Worm (Caenorhabditis elegans) whole organism, L1 larva: Measurements from ENCODE around the gene F11D5.6.

ENCODE experiments used
- C04F5.9 ChIP-seq: sonication (generic microtip); optimal IDR thresholded peaks from 2 replicates; lab custom pipeline; 2016; ENCODE audit warnings: missing genetic modification characterization, missing compliant biosample characterization
- C16A3.4 ChIP-seq: fragments of 150-350 bp; optimal IDR thresholded peaks from 2 replicates; lab custom pipeline; 2014; ENCODE audit warnings: missing biosample characterization, missing genetic modification characterization
- Y116A8C.19 ChIP-seq: sonication (generic microtip); optimal IDR thresholded peaks from 2 replicates; lab custom pipeline; 2016; ENCODE audit warnings: missing compliant biosample characterization, missing genetic modification characterization, borderline replicate concordance
- aha-1 ChIP-seq: fragments of 150-350 bp; optimal IDR thresholded peaks from 2 replicates; lab custom pipeline; 2014; ENCODE audit warnings: missing biosample characterization, missing genetic modification characterization
- ama-1 ChIP-seq: fragments of 150-350 bp; optimal IDR thresholded peaks from 2 replicates; lab custom pipeline; 2014
- ceh-8 ChIP-seq: fragments of 200-800 bp; sonication (Bioruptor generic); optimal IDR thresholded peaks from 2 replicates; lab custom pipeline; 2018; ENCODE audit warnings: mild to moderate bottlenecking, missing genetic modification characterization, moderate library complexity, missing compliant biosample characterization
- ceh-82 ChIP-seq, 3 experiments: fragments of 150-350 bp in 1 of 3; sonication (generic microtip) in 2 of 3; optimal IDR thresholded peaks; 2 replicates each; lab custom pipeline; 2014 to 2017; ENCODE audit warnings: missing biosample characterization in 3 of 3, missing genetic modification characterization in 3 of 3
- ceh-88 ChIP-seq: fragments of 200-800 bp; sonication (Bioruptor generic); IDR thresholded peaks from 2 replicates; pipeline ENCODE4 v1.3.6; 2022; ENCODE audit warnings: missing genetic modification characterization, missing compliant biosample characterization
- ces-1 ChIP-seq: fragments of 150-350 bp; optimal IDR thresholded peaks from 2 replicates; lab custom pipeline; 2014; ENCODE audit warnings: missing biosample characterization, missing genetic modification reagents, missing genetic modification characterization
- dpl-1 ChIP-seq, 3 experiments: fragments of 150-350 bp in 2 of 3; sonication (generic microtip) in 1 of 3; optimal IDR thresholded peaks; 2 replicates each; lab custom pipeline; 2014 to 2017; ENCODE audit warnings: missing biosample characterization in 3 of 3, missing genetic modification characterization in 3 of 3, missing genetic modification reagents in 3 of 3
- efl-3 ChIP-seq: fragments of 200-800 bp; sonication (Bioruptor generic); optimal IDR thresholded peaks from 2 replicates; lab custom pipeline; 2018; ENCODE audit warnings: mild to moderate bottlenecking, missing genetic modification characterization, missing compliant biosample characterization
- elt-2 ChIP-seq: sonication (generic microtip); optimal IDR thresholded peaks from 2 replicates; lab custom pipeline; 2016; ENCODE audit warnings: missing genetic modification characterization, mild to moderate bottlenecking, inconsistent platforms, missing compliant biosample characterization, missing genetic modification reagents
- elt-3 ChIP-seq, 6 experiments: fragments of 150-350 bp in 1 of 6; sonication (generic microtip); optimal IDR thresholded peaks; 2 replicates each; lab custom pipeline; 2017 to 2018; ENCODE audit warnings: missing biosample characterization in 6 of 6, missing genetic modification characterization in 6 of 6, inconsistent platforms in 1 of 6
- ets-5 ChIP-seq: fragments of 200-800 bp; sonication (Bioruptor generic); IDR thresholded peaks from 2 replicates; pipeline ENCODE4 v1.3.6; 2022; ENCODE audit warnings: missing genetic modification characterization, missing compliant biosample characterization
- fkh-4 ChIP-seq: sonication (generic microtip); optimal IDR thresholded peaks from 2 replicates; lab custom pipeline; 2016; ENCODE audit warnings: missing compliant biosample characterization, missing genetic modification characterization, borderline replicate concordance
- grh-1 ChIP-seq: fragments of 200-800 bp; sonication (Bioruptor generic); IDR thresholded peaks from 2 replicates; pipeline ENCODE4 v1.3.6; 2022; ENCODE audit warnings: missing genetic modification reagents, missing genetic modification characterization, missing compliant biosample characterization
- irx-1 ChIP-seq: sonication (generic microtip); optimal IDR thresholded peaks from 2 replicates; lab custom pipeline; 2016; ENCODE audit warnings: missing genetic modification characterization, missing compliant biosample characterization
- isw-1 ChIP-seq: fragments of 200-800 bp; sonication (Bioruptor generic); IDR thresholded peaks from 2 replicates; pipeline ENCODE4 v1.3.6; 2022; ENCODE audit warnings: missing genetic modification characterization, missing compliant biosample characterization
- lin-13 ChIP-seq: fragments of 150-350 bp; optimal IDR thresholded peaks from 2 replicates; lab custom pipeline; 2014; ENCODE audit warnings: missing biosample characterization, missing genetic modification reagents, missing genetic modification characterization
- lin-14 ChIP-seq: fragments of 200-800 bp; sonication (Bioruptor generic); optimal IDR thresholded peaks from 2 replicates; lab custom pipeline; 2018; ENCODE audit warnings: mild to moderate bottlenecking, missing genetic modification characterization, moderate library complexity, missing compliant biosample characterization
- lin-35 ChIP-seq, 2 experiments: fragments of 150-350 bp; optimal IDR thresholded peaks; 2 replicates each; lab custom pipeline; 2014; ENCODE audit warnings: missing biosample characterization in 2 of 2, missing genetic modification characterization in 2 of 2, missing genetic modification reagents in 2 of 2
- lin-39 ChIP-seq: fragments of 150-350 bp; optimal IDR thresholded peaks from 2 replicates; lab custom pipeline; 2014; ENCODE audit warnings: missing biosample characterization, missing genetic modification reagents, missing genetic modification characterization
- lir-3 ChIP-seq: sonication (generic microtip); optimal IDR thresholded peaks from 2 replicates; lab custom pipeline; 2016; ENCODE audit warnings: mild to moderate bottlenecking, missing genetic modification characterization, moderate library complexity, missing compliant biosample characterization; ENCODE audit not compliant: poor library complexity
- mdl-1 ChIP-seq, 2 experiments: fragments of 150-350 bp; optimal IDR thresholded peaks; 2 replicates each; lab custom pipeline; 2014 to 2017; ENCODE audit warnings: missing biosample characterization in 2 of 2, missing genetic modification characterization in 2 of 2, inconsistent platforms in 1 of 2
- mef-2 ChIP-seq: fragments of 150-350 bp; optimal IDR thresholded peaks from 2 replicates; lab custom pipeline; 2014; ENCODE audit warnings: missing biosample characterization, missing genetic modification characterization
- nhr-11 ChIP-seq: fragments of 150-350 bp; optimal IDR thresholded peaks from 2 replicates; lab custom pipeline; 2014; ENCODE audit warnings: missing biosample characterization, missing genetic modification characterization
- nhr-12 ChIP-seq: sonication (generic microtip); optimal IDR thresholded peaks from 2 replicates; lab custom pipeline; 2017; ENCODE audit warnings: missing biosample characterization, missing genetic modification characterization
- nhr-20 ChIP-seq: sonication (generic microtip); optimal IDR thresholded peaks from 2 replicates; lab custom pipeline; 2016; ENCODE audit warnings: mild to moderate bottlenecking, missing genetic modification characterization, missing compliant biosample characterization
- nhr-237 ChIP-seq: fragments of 150-350 bp; optimal IDR thresholded peaks from 2 replicates; lab custom pipeline; 2014; ENCODE audit warnings: missing biosample characterization, missing genetic modification characterization
- nhr-28 ChIP-seq: fragments of 150-350 bp; optimal IDR thresholded peaks from 2 replicates; lab custom pipeline; 2014; ENCODE audit warnings: missing biosample characterization, missing genetic modification characterization
- nhr-47 ChIP-seq: sonication (generic microtip); optimal IDR thresholded peaks from 2 replicates; lab custom pipeline; 2016; ENCODE audit warnings: mild to moderate bottlenecking, missing genetic modification characterization, moderate library complexity, missing compliant biosample characterization
- nhr-76 ChIP-seq: sonication (generic microtip); optimal IDR thresholded peaks from 2 replicates; lab custom pipeline; 2017; ENCODE audit warnings: missing biosample characterization, missing genetic modification characterization
- nhr-77 ChIP-seq: fragments of 150-350 bp; optimal IDR thresholded peaks from 2 replicates; lab custom pipeline; 2014; ENCODE audit warnings: missing biosample characterization, missing genetic modification characterization
- nhr-90 ChIP-seq: sonication (generic microtip); optimal IDR thresholded peaks from 2 replicates; lab custom pipeline; 2016; ENCODE audit warnings: mild to moderate bottlenecking, missing genetic modification characterization, missing compliant biosample characterization; ENCODE audit not compliant: poor library complexity
- pag-3 ChIP-seq: sonication (generic microtip); optimal IDR thresholded peaks from 2 replicates; lab custom pipeline; 2017; ENCODE audit warnings: missing genetic modification characterization, mild to moderate bottlenecking, missing compliant biosample characterization, antibody characterized with exemption, borderline replicate concordance; ENCODE audit not compliant: insufficient read depth
- skn-1 ChIP-seq: fragments of 150-350 bp; optimal IDR thresholded peaks from 2 replicates; lab custom pipeline; 2014; ENCODE audit warnings: missing biosample characterization, missing genetic modification characterization
- swsn-7 ChIP-seq: sonication (generic microtip); optimal IDR thresholded peaks from 2 replicates; lab custom pipeline; 2016; ENCODE audit warnings: missing genetic modification characterization, missing compliant biosample characterization
- unc-130 ChIP-seq: fragments of 150-350 bp; optimal IDR thresholded peaks from 2 replicates; lab custom pipeline; 2017; ENCODE audit warnings: missing biosample characterization, missing genetic modification characterization, inconsistent platforms
- unc-86 ChIP-seq: sonication (generic microtip); optimal IDR thresholded peaks from 2 replicates; lab custom pipeline; 2016; ENCODE audit warnings: missing genetic modification characterization, missing compliant biosample characterization
- xbp-1 ChIP-seq: sonication (generic microtip); optimal IDR thresholded peaks from 2 replicates; lab custom pipeline; 2016; ENCODE audit warnings: missing genetic modification characterization, missing compliant biosample characterization

F11D5.6 gene

ce11 chrX:3297812-3298211, 28.3 kb downstream of the F11D5.6 start:
- peak; percentile 87 for TF ChIP-seq elt-2 (tag; lab: Kevin White, UChicago)
- TF ChIP-seq lin-13, result no peak
- peak; percentile 29 for TF ChIP-seq nhr-20 (tag; lab: Kevin White, UChicago)

- TF ChIP-seq isw-1 (no peak), xbp-1 (tag; lab: Kevin White, UChicago) (no peak), ceh-88 (no peak), nhr-77 (no peak), C04F5.9 (no peak), swsn-7 (tag; lab: Kevin White, UChicago) (no peak), nhr-76 (tag; lab: Kevin White, UChicago) (no peak), skn-1 (no peak), ets-5 (GFP tag; lab: Robert Waterston, UW) (no peak), nhr-11 (tag; lab: Kevin White, UChicago) (no peak), lin-39 (tag; lab: Kevin White, UChicago) (no peak), lir-3 (tag; lab: Kevin White, UChicago) (no peak), ceh-82 (tag; optimal IDR thresholded peaks at IDR 0.05; lab: Kevin White, UChicago) (no peak), nhr-12 (tag; lab: Kevin White, UChicago) (no peak), irx-1 (tag; lab: Kevin White, UChicago) (no peak), ces-1 (GFP tag; lab: Kevin White, UChicago) (no peak), dpl-1 (GFP tag; optimal IDR thresholded peaks at IDR 0.05; lab: Kevin White, UChicago) (no peak), Y116A8C.19 (tag; lab: Kevin White, UChicago) (no peak), unc-130 (tag; lab: Kevin White, UChicago) (no peak)
- TF ChIP-seq, all 84 proteins: peak for 0
Measured at ce11 chrX:3296182-3296581, 29.9 kb downstream of the F11D5.6 start, which contains the start of gene K09C4.2. Gene K09C4.2, plus strand, starts transcription at chrX:3296482.

- no peak for TF ChIP-seq nhr-237 (tag; lab: Kevin White, UChicago)
- no peak for TF ChIP-seq unc-86
- TF ChIP-seq nhr-11 (tag; lab: Kevin White, UChicago), result no peak
- no peak for TF ChIP-seq C16A3.4 (tag; lab: Kevin White, UChicago)
- TF ChIP-seq ceh-8 (GFP tag; lab: Kevin White, UChicago), result no peak
- no peak for TF ChIP-seq isw-1
- TF ChIP-seq xbp-1 (tag; lab: Kevin White, UChicago), result no peak
- no peak for TF ChIP-seq efl-3
- no peak for TF ChIP-seq fkh-4 (tag; lab: Kevin White, UChicago)
Measured at ce11 chrX:3291948-3292347, 34.1 kb downstream of the F11D5.6 start.

- TF ChIP-seq mdl-1 (tag; optimal IDR thresholded peaks at IDR 0.05; lab: Kevin White, UChicago), result peak in 1 of 2 experiments; percentile 42
- TF ChIP-seq nhr-28, result no peak
- TF ChIP-seq lin-35 (GFP tag; optimal IDR thresholded peaks at IDR 0.05; lab: Kevin White, UChicago), result peak in 1 of 2 experiments; percentile 26
- peak; percentile 34 for TF ChIP-seq nhr-90
- peak; percentile 95 for TF ChIP-seq elt-2 (tag; lab: Kevin White, UChicago)
- peak; percentile 21 for TF ChIP-seq nhr-20 (tag; lab: Kevin White, UChicago)
Measured at ce11 chrX:3290147-3290546, 35.9 kb downstream of the F11D5.6 start.

ce11 chrX:3289183-3289582, 36.9 kb downstream of the F11D5.6 start, which contains the start of gene K09C4.4:
Gene K09C4.4, plus strand, starts transcription at chrX:3289483.
- no peak for TF ChIP-seq elt-3 (tag; optimal IDR thresholded peaks at IDR 0.05; lab: Kevin White, UChicago)
- no peak for TF ChIP-seq pag-3 (tag; lab: Kevin White, UChicago)
- no peak for TF ChIP-seq grh-1 (GFP tag; lab: Robert Waterston, UW)
- TF ChIP-seq dpl-1 (GFP tag; optimal IDR thresholded peaks at IDR 0.05; lab: Kevin White, UChicago), result no peak
- TF ChIP-seq nhr-76 (tag; lab: Kevin White, UChicago), result no peak
- no peak for TF ChIP-seq lin-14 (GFP tag; lab: Kevin White, UChicago)
- no peak for TF ChIP-seq swsn-7 (tag; lab: Kevin White, UChicago)
- no peak for TF ChIP-seq elt-2 (tag; lab: Kevin White, UChicago)
- no peak for TF ChIP-seq nhr-47
- no peak for TF ChIP-seq mef-2 (tag; lab: Kevin White, UChicago)
- no peak for TF ChIP-seq aha-1 (tag; lab: Kevin White, UChicago)
- TF ChIP-seq ama-1 (lab: Kevin White, UChicago), result no peak
